Worm (Caenorhabditis elegans) whole organism, young adult: ENCODE data around the gene nac-2.

Source experiments
- B0035.1 ChIP-seq: sonication (generic microtip); optimal IDR thresholded peaks from 2 replicates; lab custom pipeline; 2016; ENCODE audit warnings: missing genetic modification characterization, mild to moderate bottlenecking, missing compliant biosample characterization, missing genotype, missing genetic modification reagents
- C06A6.2 ChIP-seq: fragments of 200-800 bp; sonication (Bioruptor generic); conservative IDR thresholded peaks from 2 replicates; pipeline ENCODE4 v1.3.6; 2022; ENCODE audit warnings: missing genetic modification characterization, missing compliant biosample characterization
- F33H1.4 ChIP-seq: fragments of 200-800 bp; sonication (Bioruptor generic); IDR thresholded peaks from 2 replicates; pipeline ENCODE4 v1.3.6; 2022; ENCODE audit warnings: missing genetic modification reagents, missing genetic modification characterization, missing compliant biosample characterization
- F39B2.1 ChIP-seq: fragments of 200-800 bp; sonication (Bioruptor generic); IDR thresholded peaks from 2 replicates; pipeline ENCODE4 v1.3.6; 2022; ENCODE audit warnings: missing genetic modification reagents, missing genetic modification characterization, missing compliant biosample characterization
- F49E8.2 ChIP-seq: sonication (generic microtip); optimal IDR thresholded peaks from 3 replicates; lab custom pipeline; 2017; ENCODE audit warnings: missing genetic modification characterization, mild to moderate bottlenecking, missing compliant biosample characterization, antibody characterized with exemption, moderate library complexity; ENCODE audit not compliant: insufficient read depth
- F57C9.4 ChIP-seq: sonication (generic microtip); optimal IDR thresholded peaks from 2 replicates; lab custom pipeline; 2017; ENCODE audit warnings: mild to moderate bottlenecking, missing genetic modification characterization, missing compliant biosample characterization
- K11D2.4 ChIP-seq: fragments of 200-800 bp; sonication (Bioruptor generic); IDR thresholded peaks from 2 replicates; pipeline ENCODE4 v1.3.6; 2022; ENCODE audit warnings: missing genetic modification reagents, missing genetic modification characterization, missing compliant biosample characterization
- Y53G8AR.9 ChIP-seq: fragments of 200-800 bp; sonication (Bioruptor generic); conservative IDR thresholded peaks from 2 replicates; pipeline ENCODE4 v1.3.6; 2022; ENCODE audit warnings: missing genetic modification reagents, missing genetic modification characterization, missing compliant biosample characterization
- Y67H2A.10 ChIP-seq: fragments of 200-800 bp; sonication (Bioruptor generic); conservative IDR thresholded peaks from 2 replicates; pipeline ENCODE4 v1.3.6; 2022; ENCODE audit warnings: missing genetic modification reagents, missing genetic modification characterization, missing compliant biosample characterization
- aptf-2 ChIP-seq: fragments of 200-800 bp; sonication (Bioruptor generic); conservative IDR thresholded peaks from 2 replicates; pipeline ENCODE4 v1.3.6; 2022; ENCODE audit warnings: missing genetic modification reagents, missing genetic modification characterization, missing compliant biosample characterization
- athp-1 ChIP-seq: sonication (generic microtip); optimal IDR thresholded peaks from 2 replicates; lab custom pipeline; 2017; ENCODE audit warnings: mild to moderate bottlenecking, missing genetic modification characterization, missing compliant biosample characterization
- attf-3 ChIP-seq: fragments of 200-800 bp; sonication (Bioruptor generic); conservative IDR thresholded peaks from 2 replicates; pipeline ENCODE4 v1.3.6; 2022; ENCODE audit warnings: missing genetic modification reagents, missing genetic modification characterization, missing compliant biosample characterization
- attf-6 ChIP-seq: fragments of 200-800 bp; sonication (Bioruptor generic); IDR thresholded peaks from 2 replicates; pipeline ENCODE4 v1.3.6; 2022; ENCODE audit warnings: missing genetic modification reagents, missing genetic modification characterization, missing compliant biosample characterization
- cebp-1 ChIP-seq, 2 experiments: fragments of 200-800 bp in 1 of 2; sonication (Bioruptor generic) in 1 of 2; sonication (generic microtip) in 1 of 2; IDR thresholded peaks in 1 of 2; optimal IDR thresholded peaks in 1 of 2; 2 replicates each; pipeline versions ENCODE4 v1.3.6 to Lab custom; 2017 to 2022; ENCODE audit warnings: missing compliant biosample characterization in 2 of 2, missing genetic modification characterization in 2 of 2, mild to moderate bottlenecking in 1 of 2, missing genetic modification reagents in 1 of 2, moderate library complexity in 1 of 2
- ceh-27 ChIP-seq: fragments of 200-800 bp; sonication (Bioruptor generic); optimal IDR thresholded peaks from 2 replicates; lab custom pipeline; 2018; ENCODE audit warnings: mild to moderate bottlenecking, missing genetic modification characterization, moderate library complexity, missing compliant biosample characterization
- ceh-79 ChIP-seq: sonication (generic microtip); optimal IDR thresholded peaks from 2 replicates; lab custom pipeline; 2017; ENCODE audit warnings: mild to moderate bottlenecking, missing genetic modification characterization, missing compliant biosample characterization
- efl-1 ChIP-seq: fragments of 150-350 bp; optimal IDR thresholded peaks from 2 replicates; lab custom pipeline; 2014; ENCODE audit warnings: missing biosample characterization, missing genetic modification reagents, missing genetic modification characterization
- egrh-3 ChIP-seq: fragments of 200-800 bp; sonication (Bioruptor generic); IDR thresholded peaks from 2 replicates; pipeline ENCODE4 v1.3.6; 2022; ENCODE audit warnings: missing genetic modification reagents, missing genetic modification characterization, missing compliant biosample characterization
- ets-4 ChIP-seq: fragments of 200-800 bp; sonication (Bioruptor generic); optimal IDR thresholded peaks from 2 replicates; lab custom pipeline; 2018; ENCODE audit warnings: mild to moderate bottlenecking, missing genetic modification characterization, missing compliant biosample characterization
- hrde-1 ChIP-seq: sonication (generic microtip); optimal IDR thresholded peaks from 2 replicates; lab custom pipeline; 2016; ENCODE audit warnings: missing genetic modification characterization, mild to moderate bottlenecking, missing compliant biosample characterization, moderate library complexity, missing genotype, missing genetic modification reagents, borderline replicate concordance
- hsf-1 ChIP-seq: fragments of 200-800 bp; sonication (Bioruptor generic); IDR thresholded peaks from 2 replicates; pipeline ENCODE4 v1.3.6; 2022; ENCODE audit warnings: missing genetic modification reagents, missing genetic modification characterization, missing compliant biosample characterization
- lin-26 ChIP-seq: fragments of 200-800 bp; sonication (Bioruptor generic); IDR thresholded peaks from 2 replicates; pipeline ENCODE4 v1.3.6; 2022; ENCODE audit warnings: missing genetic modification reagents, missing genetic modification characterization, missing compliant biosample characterization
- lin-40 ChIP-seq: sonication (generic microtip); optimal IDR thresholded peaks from 2 replicates; lab custom pipeline; 2016; ENCODE audit warnings: missing genetic modification characterization, mild to moderate bottlenecking, missing compliant biosample characterization, missing genotype, missing genetic modification reagents
- madf-10 ChIP-seq: sonication (generic microtip); optimal IDR thresholded peaks from 2 replicates; lab custom pipeline; 2016; ENCODE audit warnings: mild to moderate bottlenecking, missing genetic modification characterization, missing compliant biosample characterization
- madf-3 ChIP-seq: fragments of 200-800 bp; sonication (Bioruptor generic); IDR thresholded peaks from 2 replicates; pipeline ENCODE4 v1.3.6; 2022; ENCODE audit warnings: missing genetic modification reagents, missing genetic modification characterization, missing compliant biosample characterization
- madf-6 ChIP-seq: fragments of 200-800 bp; sonication (Bioruptor generic); IDR thresholded peaks from 2 replicates; pipeline ENCODE4 v1.3.6; 2022; ENCODE audit warnings: missing genetic modification reagents, missing genetic modification characterization, missing compliant biosample characterization
- madf-8 ChIP-seq: fragments of 200-800 bp; sonication (Bioruptor generic); conservative IDR thresholded peaks from 2 replicates; pipeline ENCODE4 v1.3.6; 2022; ENCODE audit warnings: missing genetic modification reagents, missing genetic modification characterization, missing compliant biosample characterization
- mcd-1 ChIP-seq: fragments of 200-800 bp; sonication (Bioruptor generic); IDR thresholded peaks from 2 replicates; pipeline ENCODE4 v1.3.6; 2022; ENCODE audit warnings: missing genetic modification reagents, missing genetic modification characterization, missing compliant biosample characterization
- nfyb-1 ChIP-seq: fragments of 200-800 bp; sonication (Bioruptor generic); IDR thresholded peaks from 2 replicates; pipeline ENCODE4 v1.3.6; 2022; ENCODE audit warnings: missing genetic modification reagents, missing genetic modification characterization, missing compliant biosample characterization
- nhr-27 ChIP-seq: fragments of 200-800 bp; sonication (Bioruptor generic); optimal IDR thresholded peaks from 2 replicates; lab custom pipeline; 2018; ENCODE audit warnings: mild to moderate bottlenecking, missing genetic modification characterization, moderate library complexity, missing compliant biosample characterization
- repo-1 ChIP-seq: sonication (generic microtip); optimal IDR thresholded peaks from 2 replicates; lab custom pipeline; 2017; ENCODE audit warnings: mild to moderate bottlenecking, missing genetic modification characterization, missing compliant biosample characterization
- rpc-1 ChIP-seq, 2 experiments: fragments of 150-350 bp in 1 of 2; sonication (generic microtip) in 1 of 2; optimal IDR thresholded peaks; 2 replicates each; lab custom pipeline; 2014 to 2018; ENCODE audit warnings: missing biosample characterization in 1 of 2, missing genetic modification characterization in 1 of 2, missing genetic modification reagents in 1 of 2, missing genotype in 1 of 2
- sea-2 ChIP-seq: fragments of 200-800 bp; sonication (Bioruptor generic); IDR thresholded peaks from 2 replicates; pipeline ENCODE4 v1.3.6; 2022; ENCODE audit warnings: missing genetic modification characterization, missing compliant biosample characterization
- snpc-1.3 ChIP-seq: sonication (generic microtip); optimal IDR thresholded peaks from 2 replicates; lab custom pipeline; 2017; ENCODE audit warnings: missing genetic modification characterization, mild to moderate bottlenecking, missing compliant biosample characterization, antibody characterized with exemption, moderate library complexity, missing genotype, missing genetic modification reagents; ENCODE audit not compliant: insufficient read depth
- snpc-3.4 ChIP-seq: sonication (generic microtip); optimal IDR thresholded peaks from 2 replicates; lab custom pipeline; 2017; ENCODE audit warnings: missing genetic modification characterization, mild to moderate bottlenecking, missing compliant biosample characterization, antibody characterized with exemption, moderate library complexity, missing genotype, missing genetic modification reagents
- snpc-4 ChIP-seq, 5 experiments: fragments of 150-350 bp in 1 of 5; sonication (generic microtip) in 4 of 5; optimal IDR thresholded peaks; 2 replicates each; lab custom pipeline; 2014 to 2018; ENCODE audit warnings: missing genetic modification characterization in 5 of 5, missing biosample characterization in 3 of 5, antibody characterized with exemption in 2 of 5, mild to moderate bottlenecking in 2 of 5, missing compliant biosample characterization in 2 of 5, missing genotype in 2 of 5, moderate library complexity in 2 of 5, missing genetic modification reagents in 1 of 5
- unc-130 ChIP-seq: sonication (generic microtip); optimal IDR thresholded peaks from 2 replicates; lab custom pipeline; 2016; ENCODE audit warnings: missing genetic modification reagents, missing genetic modification characterization, missing compliant biosample characterization
- xnd-1 ChIP-seq: sonication (generic microtip); optimal IDR thresholded peaks from 2 replicates; lab custom pipeline; 2016; ENCODE audit warnings: missing genotype, missing genetic modification reagents, missing genetic modification characterization, missing compliant biosample characterization
- zfh-2 ChIP-seq: fragments of 200-800 bp; sonication (Bioruptor generic); conservative IDR thresholded peaks from 2 replicates; pipeline ENCODE4 v1.3.6; 2022; ENCODE audit warnings: missing genetic modification reagents, missing genetic modification characterization, missing compliant biosample characterization
- zim-3 ChIP-seq: sonication (generic microtip); optimal IDR thresholded peaks from 2 replicates; lab custom pipeline; 2017; ENCODE audit warnings: mild to moderate bottlenecking, missing genetic modification characterization, moderate library complexity, missing compliant biosample characterization
- ztf-18 ChIP-seq: sonication (generic microtip); optimal IDR thresholded peaks from 2 replicates; lab custom pipeline; 2016; ENCODE audit warnings: missing genotype, mild to moderate bottlenecking, missing genetic modification characterization, missing compliant biosample characterization
- ztf-22 ChIP-seq: fragments of 200-800 bp; sonication (Bioruptor generic); optimal IDR thresholded peaks from 2 replicates; lab custom pipeline; 2018; ENCODE audit warnings: mild to moderate bottlenecking, missing genetic modification characterization, moderate library complexity, missing compliant biosample characterization
- ztf-25 ChIP-seq: fragments of 200-800 bp; sonication (Bioruptor generic); IDR thresholded peaks from 2 replicates; pipeline ENCODE4 v1.3.6; 2022; ENCODE audit warnings: missing genetic modification reagents, missing genetic modification characterization, missing compliant biosample characterization

nac-2 gene

DNA sequence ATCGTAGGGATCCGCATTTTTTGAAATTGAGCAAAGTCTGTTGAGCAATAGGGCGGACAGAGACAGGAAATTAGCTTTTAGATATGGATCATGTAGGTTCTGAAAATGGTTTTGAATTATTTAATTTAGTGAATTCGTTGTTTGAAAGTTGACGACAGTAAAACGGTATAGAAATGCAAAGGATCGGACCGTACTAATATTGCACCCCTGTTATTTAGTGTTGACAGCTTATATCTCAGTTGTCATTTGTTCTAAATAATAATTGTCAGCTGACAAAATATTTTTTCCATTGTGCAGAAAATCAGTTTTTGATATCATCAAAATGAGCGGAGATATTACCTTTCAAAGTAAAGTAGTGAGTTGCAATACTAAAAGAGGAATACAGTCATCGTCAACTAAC is 28.3 kb upstream of the nac-2 start, which contains the start of gene lin-12:
lin-12 (minus strand) TSS at position 101 of the 400 bp plus-strand sequence.
- TF ChIP-seq rpc-1 (optimal IDR thresholded peaks at IDR 0.05; lab: Kevin White, UChicago) (no peak), rpc-1 (tag; optimal IDR thresholded peaks at IDR 0.05; lab: Kevin White, UChicago) (no peak), snpc-3.4 (no peak), Y67H2A.10 (GFP tag; lab: Robert Waterston, UW) (no peak), ceh-27 (GFP tag; lab: Kevin White, UChicago) (no peak), K11D2.4 (GFP tag; lab: Robert Waterston, UW) (no peak), sea-2 (GFP tag; lab: Robert Waterston, UW) (no peak)

DNA sequence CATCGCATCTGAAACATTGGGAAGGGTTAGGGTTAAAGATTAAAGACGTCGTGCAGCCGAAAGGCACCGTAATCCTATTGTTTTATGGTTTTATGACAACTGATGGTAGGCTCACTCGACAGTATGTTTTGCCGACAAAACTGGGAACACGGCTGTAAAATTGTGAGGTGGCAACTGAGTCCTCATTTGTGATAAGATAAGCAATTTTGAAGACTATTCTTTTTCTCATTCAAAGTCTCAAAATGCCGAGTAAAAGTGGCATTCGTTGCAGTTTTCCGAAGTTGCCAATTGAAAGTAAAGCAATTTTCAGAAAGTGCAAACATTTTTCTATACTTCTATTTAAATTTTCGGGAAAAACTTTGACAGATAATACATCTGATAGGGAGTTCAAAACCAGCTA is 26.6 kb upstream of the nac-2 start:
- TF ChIP-seq zim-3 (no peak), ztf-25 (GFP tag; lab: Robert Waterston, UW) (no peak), ztf-22 (GFP tag; lab: Kevin White, UChicago) (no peak), attf-3 (GFP tag; lab: Robert Waterston, UW) (no peak), mcd-1 (GFP tag; lab: Robert Waterston, UW) (no peak), lin-40 (tag; lab: Kevin White, UChicago) (no peak), nhr-27 (tag; lab: Kevin White, UChicago) (no peak), ceh-79 (tag; lab: Kevin White, UChicago) (no peak), attf-6 (GFP tag; lab: Robert Waterston, UW) (no peak), lin-26 (GFP tag; lab: Robert Waterston, UW) (no peak), aptf-2 (no peak), egrh-3 (GFP tag; lab: Robert Waterston, UW) (no peak), hrde-1 (tag; lab: Kevin White, UChicago) (no peak)

DNA sequence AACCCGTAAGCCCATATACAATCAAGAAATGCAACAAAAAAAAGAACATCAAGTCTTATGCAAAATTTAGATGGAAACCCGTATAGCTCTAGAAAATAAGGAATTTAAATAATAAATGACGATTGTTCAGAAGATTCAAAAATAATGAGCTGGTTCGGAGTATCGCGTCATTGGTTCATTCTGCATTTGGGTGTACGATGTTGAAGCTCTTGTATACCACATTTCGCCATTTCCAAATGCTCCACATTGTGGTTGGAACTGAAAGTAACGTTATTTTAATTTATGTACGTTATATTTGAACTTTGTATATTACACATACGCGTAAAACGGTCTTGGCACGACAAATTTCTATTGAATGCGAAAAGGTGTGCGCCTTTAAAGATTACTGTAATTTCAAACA is 17.2 kb upstream of the nac-2 start:
- TF ChIP-seq nfyb-1 (GFP tag; lab: Robert Waterston, UW): peak; percentile 79
- TF ChIP-seq repo-1 (tag; lab: Kevin White, UChicago): peak; percentile 80
- no peak for TF ChIP-seq aptf-2
- no peak for TF ChIP-seq zim-3
- TF ChIP-seq athp-1 (tag; lab: Kevin White, UChicago): peak; percentile 5
- no peak for TF ChIP-seq C06A6.2 (GFP tag; lab: Robert Waterston, UW)
- TF ChIP-seq attf-6 (GFP tag; lab: Robert Waterston, UW): no peak
- TF ChIP-seq madf-3: peak; percentile 77
- no peak for TF ChIP-seq F49E8.2 (tag; lab: Kevin White, UChicago)
- no peak for TF ChIP-seq F33H1.4
- TF ChIP-seq ztf-18 (tag; lab: Kevin White, UChicago): peak; percentile 3
- peak; percentile 91 for TF ChIP-seq Y53G8AR.9 (GFP tag; lab: Robert Waterston, UW)
- TF ChIP-seq ets-4: no peak
- no peak for TF ChIP-seq F57C9.4 (tag; lab: Kevin White, UChicago)
- no peak for TF ChIP-seq F39B2.1 (GFP tag; lab: Robert Waterston, UW)
- TF ChIP-seq madf-10 (tag; lab: Kevin White, UChicago): peak; percentile 57
- no peak for TF ChIP-seq lin-40 (tag; lab: Kevin White, UChicago)
- TF ChIP-seq ztf-25 (GFP tag; lab: Robert Waterston, UW): no peak
- no peak for TF ChIP-seq snpc-4 (GFP tag; optimal IDR thresholded peaks at IDR 0.05; lab: Kevin White, UChicago)
- TF ChIP-seq snpc-4 (tag; optimal IDR thresholded peaks at IDR 0.05; lab: Kevin White, UChicago): peak in 2 of 4 experiments; percentile 14 to 28
- 0 out of 2 replicates have a peak, but pooled peaks have one; percentile 23 for TF ChIP-seq hsf-1 (GFP tag; lab: Robert Waterston, UW)
- TF ChIP-seq madf-8 (GFP tag; lab: Robert Waterston, UW): no peak
- TF ChIP-seq zfh-2 (GFP tag; lab: Robert Waterston, UW): no peak
- TF ChIP-seq B0035.1 (tag; lab: Kevin White, UChicago): peak; percentile 26
- no peak for TF ChIP-seq cebp-1 (GFP tag; IDR thresholded peaks at IDR 0.05; lab: Robert Waterston, UW)
- TF ChIP-seq cebp-1 (tag; optimal IDR thresholded peaks at IDR 0.05; lab: Kevin White, UChicago): peak; percentile 54
- TF ChIP-seq madf-6 (GFP tag; lab: Robert Waterston, UW): peak; percentile 30; the same call in 1 of the 2 replicates
- TF ChIP-seq unc-130 (GFP tag; lab: Kevin White, UChicago): peak; percentile 4
- no peak for TF ChIP-seq efl-1 (GFP tag; lab: Kevin White, UChicago)
- TF ChIP-seq xnd-1 (tag; lab: Kevin White, UChicago): no peak
- TF ChIP-seq snpc-1.3 (tag; lab: Kevin White, UChicago): no peak
